Fruit fly (Drosophila melanogaster) whole organism, embryonic: Measurements from ENCODE around the gene mag.
"Not testable (repeated sequence)": the region's sequence is repeated elsewhere in the genome, so short reads cannot be mapped to it uniquely, and the experiment has no call there.

Experiments
- Blimp-1 ChIP-seq: fragments of 200-800 bp; sonication (Bioruptor generic); optimal IDR thresholded peaks from 3 replicates; lab custom pipeline; 2018; ENCODE audit warnings: missing biosample characterization, missing genetic modification characterization, mild to moderate bottlenecking, moderate library complexity, missing genetic modification reagents
- Bteb2 ChIP-seq: fragments of 200-800 bp; sonication (Bioruptor generic); optimal IDR thresholded peaks from 2 replicates; lab custom pipeline; 2016; ENCODE audit warnings: missing biosample characterization, missing genetic modification characterization
- CG10147 ChIP-seq: fragments of 200-800 bp; sonication (Bioruptor generic); optimal IDR thresholded peaks from 2 replicates; lab custom pipeline; 2019; ENCODE audit warnings: missing biosample characterization, mild to moderate bottlenecking, missing genetic modification characterization, moderate library complexity
- CG1233 ChIP-seq: fragments of 200-800 bp; sonication (Bioruptor generic); optimal IDR thresholded peaks from 4 replicates; lab custom pipeline; 2018; ENCODE audit warnings: missing biosample characterization, mild to moderate bottlenecking, missing genetic modification characterization
- CG12744 ChIP-seq: fragments of 200-800 bp; sonication (Bioruptor generic); optimal IDR thresholded peaks from 2 replicates; lab custom pipeline; 2016; ENCODE audit warnings: missing biosample characterization, missing genetic modification characterization
- CG13296 ChIP-seq: fragments of 200-800 bp; sonication (Bioruptor generic); optimal IDR thresholded peaks from 3 replicates; lab custom pipeline; 2018; ENCODE audit warnings: missing biosample characterization, mild to moderate bottlenecking, missing genetic modification characterization
- CG13775 ChIP-seq: fragments of 200-800 bp; sonication (Bioruptor generic); optimal IDR thresholded peaks from 3 replicates; lab custom pipeline; 2017; ENCODE audit warnings: missing biosample characterization, mild to moderate bottlenecking, missing genetic modification characterization
- CG14667 ChIP-seq: fragments of 200-800 bp; sonication (Bioruptor generic); IDR thresholded peaks from 2 replicates; pipeline ENCODE4 v1.3.6; 2022; ENCODE audit warnings: missing biosample characterization, missing genetic modification characterization
- CG15601 ChIP-seq: fragments of 200-800 bp; sonication (Bioruptor generic); optimal IDR thresholded peaks from 3 replicates; lab custom pipeline; 2019; ENCODE audit warnings: missing biosample characterization, mild to moderate bottlenecking, missing genetic modification characterization, moderate library complexity
- CG15696 ChIP-seq: fragments of 200-800 bp; sonication (Bioruptor generic); optimal IDR thresholded peaks from 2 replicates; lab custom pipeline; 2019; ENCODE audit warnings: missing biosample characterization, mild to moderate bottlenecking, missing genetic modification characterization, moderate library complexity
- CG17802 ChIP-seq: fragments of 200-800 bp; sonication (Bioruptor generic); optimal IDR thresholded peaks from 2 replicates; lab custom pipeline; 2018; ENCODE audit warnings: missing biosample characterization, mild to moderate bottlenecking, missing genetic modification characterization, moderate library complexity
- CG17912 ChIP-seq: fragments of 200-800 bp; sonication (Bioruptor generic); optimal IDR thresholded peaks from 2 replicates; lab custom pipeline; 2018; ENCODE audit warnings: missing biosample characterization, mild to moderate bottlenecking, missing genetic modification characterization
- CG2129 ChIP-seq: fragments of 200-800 bp; sonication (Bioruptor generic); IDR thresholded peaks from 2 replicates; pipeline ENCODE4 v1.3.6; 2022; ENCODE audit warnings: missing biosample characterization, missing genetic modification characterization; ENCODE audit not compliant: partially characterized antibody
- CG2199 ChIP-seq: fragments of 200-800 bp; sonication (Bioruptor generic); IDR thresholded peaks from 3 replicates; pipeline ENCODE4 v1.3.6; 2022; ENCODE audit warnings: missing biosample characterization, missing genetic modification characterization
- CG7928 ChIP-seq: fragments of 200-800 bp; sonication (Bioruptor generic); optimal IDR thresholded peaks from 2 replicates; lab custom pipeline; 2017; ENCODE audit warnings: missing biosample characterization, mild to moderate bottlenecking, missing genetic modification characterization
- CG9797 ChIP-seq: fragments of 200-800 bp; sonication (Bioruptor generic); optimal IDR thresholded peaks from 3 replicates; lab custom pipeline; 2018; ENCODE audit warnings: missing biosample characterization, mild to moderate bottlenecking, missing genetic modification characterization
- Dbx ChIP-seq: fragments of 200-800 bp; sonication (Bioruptor generic); IDR thresholded peaks from 3 replicates; pipeline ENCODE4 v1.3.6; 2022; ENCODE audit warnings: missing biosample characterization, missing genetic modification characterization
- Dek ChIP-seq: fragments of 200-800 bp; sonication (Bioruptor generic); optimal IDR thresholded peaks from 3 replicates; lab custom pipeline; 2019; ENCODE audit warnings: missing biosample characterization, mild to moderate bottlenecking, missing genetic modification characterization, moderate library complexity
- Ets65A ChIP-seq: fragments of 200-800 bp; sonication (Bioruptor generic); peaks from one replicate; lab custom pipeline; 2016; ENCODE audit warnings: missing biosample characterization, missing genetic modification characterization
- Gsc ChIP-seq: fragments of 200-800 bp; sonication (Bioruptor generic); IDR thresholded peaks from 2 replicates; pipeline ENCODE4 v1.3.6; 2022; ENCODE audit warnings: missing biosample characterization, missing genetic modification characterization
- Lhr ChIP-seq: fragments of 200-800 bp; sonication (Bioruptor generic); optimal IDR thresholded peaks from 3 replicates; lab custom pipeline; 2017; ENCODE audit warnings: mild to moderate bottlenecking, missing biosample characterization, missing genetic modification reagents, missing genetic modification characterization
- MBD-R2 ChIP-seq: fragments of 200-800 bp; sonication (Bioruptor generic); IDR thresholded peaks from 2 replicates; pipeline ENCODE4 v1.3.6; 2022; ENCODE audit warnings: missing biosample characterization, missing genetic modification characterization
- PHDP ChIP-seq: fragments of 200-800 bp; sonication (Bioruptor generic); optimal IDR thresholded peaks from 3 replicates; lab custom pipeline; 2018; ENCODE audit warnings: missing biosample characterization, mild to moderate bottlenecking, missing genetic modification characterization, moderate library complexity
- Vsx1 ChIP-seq: fragments of 200-800 bp; sonication (Bioruptor generic); optimal IDR thresholded peaks from 2 replicates; lab custom pipeline; 2017; ENCODE audit warnings: missing biosample characterization, mild to moderate bottlenecking, missing genetic modification characterization, missing genetic modification reagents
- Xrp1 ChIP-seq: fragments of 200-800 bp; sonication (Bioruptor generic); IDR thresholded peaks from 2 replicates; pipeline ENCODE4 v1.3.6; 2022; ENCODE audit warnings: missing biosample characterization, missing genetic modification characterization
- ase ChIP-seq: fragments of 200-800 bp; sonication (Bioruptor generic); IDR thresholded peaks from 3 replicates; pipeline ENCODE4 v1.3.6; 2022; ENCODE audit warnings: missing biosample characterization, missing genetic modification characterization
- cad ChIP-seq: fragments of >200 bp; optimal IDR thresholded peaks from 2 replicates; lab custom pipeline; 2017; ENCODE audit warnings: missing biosample characterization, missing genetic modification characterization
- chm ChIP-seq: fragments of 200-800 bp; sonication (Bioruptor generic); IDR thresholded peaks from 2 replicates; pipeline ENCODE4 v1.3.6; 2022; ENCODE audit warnings: missing biosample characterization, missing genetic modification characterization
- gcm ChIP-seq: fragments of 200-800 bp; sonication (Bioruptor generic); optimal IDR thresholded peaks from 2 replicates; lab custom pipeline; 2019; ENCODE audit warnings: missing biosample characterization, mild to moderate bottlenecking, missing genetic modification characterization, moderate library complexity
- gro ChIP-seq: fragments of 200-800 bp; sonication (Bioruptor generic); optimal IDR thresholded peaks from 2 replicates; lab custom pipeline; 2016; ENCODE audit warnings: missing biosample characterization, missing genetic modification characterization
- jumu ChIP-seq: fragments of 200-800 bp; sonication (Bioruptor generic); optimal IDR thresholded peaks from 3 replicates; lab custom pipeline; 2016; ENCODE audit warnings: missing biosample characterization, missing genetic modification characterization
- kay ChIP-seq: fragments of 200-800 bp; sonication (Bioruptor generic); optimal IDR thresholded peaks from 2 replicates; lab custom pipeline; 2016; ENCODE audit warnings: missing biosample characterization, missing genetic modification characterization
- lab ChIP-seq: fragments of 200-800 bp; sonication (Bioruptor generic); optimal IDR thresholded peaks from 3 replicates; lab custom pipeline; 2017; ENCODE audit warnings: missing biosample characterization, missing genetic modification characterization, mild to moderate bottlenecking, moderate library complexity, missing genetic modification reagents
- lbe ChIP-seq: fragments of 200-800 bp; sonication (Bioruptor generic); optimal IDR thresholded peaks from 2 replicates; lab custom pipeline; 2016; ENCODE audit warnings: missing biosample characterization, mild to moderate bottlenecking, missing genetic modification characterization
- maf-S ChIP-seq: fragments of 200-800 bp; sonication (Bioruptor generic); optimal IDR thresholded peaks from 2 replicates; lab custom pipeline; 2016; ENCODE audit warnings: missing biosample characterization, missing genetic modification characterization
- mam ChIP-seq: fragments of 200-800 bp; sonication (Bioruptor generic); optimal IDR thresholded peaks from 3 replicates; lab custom pipeline; 2016; ENCODE audit warnings: missing biosample characterization, missing genetic modification characterization
- nerfin-1 ChIP-seq: fragments of 200-800 bp; sonication (Bioruptor generic); optimal IDR thresholded peaks from 3 replicates; lab custom pipeline; 2019; ENCODE audit warnings: missing biosample characterization, mild to moderate bottlenecking, missing genetic modification characterization, moderate library complexity
- nom ChIP-seq: fragments of 200-800 bp; sonication (Bioruptor generic); optimal IDR thresholded peaks from 2 replicates; lab custom pipeline; 2017; ENCODE audit warnings: missing biosample characterization, missing genetic modification characterization, mild to moderate bottlenecking, moderate library complexity, missing genetic modification reagents
- pan ChIP-seq, 4 experiments: fragments of >200 bp in 3 of 4; fragments of 200-800 bp in 1 of 4; sonication (Bioruptor generic) in 1 of 4; optimal IDR thresholded peaks in 3 of 4; IDR thresholded peaks in 1 of 4; 2 replicates each; pipeline versions ENCODE4 v1.3.6 to Lab custom; 2017 to 2022; ENCODE audit warnings: missing biosample characterization in 2 of 4, missing genetic modification characterization in 2 of 4, mixed read lengths in 1 of 4
- rib ChIP-seq: fragments of 200-800 bp; sonication (Bioruptor generic); IDR thresholded peaks from 2 replicates; pipeline ENCODE4 v1.3.6; 2022; ENCODE audit warnings: missing biosample characterization, missing genetic modification characterization
- salm ChIP-seq: fragments of 200-800 bp; sonication (Bioruptor generic); optimal IDR thresholded peaks from 2 replicates; lab custom pipeline; 2018; ENCODE audit warnings: missing biosample characterization, mild to moderate bottlenecking, missing genetic modification characterization
- sens ChIP-seq: fragments of 200-800 bp; sonication (Bioruptor generic); peaks from one replicate; lab custom pipeline; 2016; ENCODE audit warnings: missing biosample characterization, missing genetic modification characterization
- tll ChIP-seq, 2 experiments: fragments of 200-800 bp in 1 of 2; fragments of >200 bp in 1 of 2; sonication (Bioruptor generic) in 1 of 2; optimal IDR thresholded peaks; 2 replicates each; lab custom pipeline; 2017 to 2019; ENCODE audit warnings: missing biosample characterization in 2 of 2, missing genetic modification characterization in 2 of 2, mild to moderate bottlenecking in 1 of 2, moderate library complexity in 1 of 2
- tna ChIP-seq: fragments of 200-800 bp; sonication (Bioruptor generic); IDR thresholded peaks from 2 replicates; pipeline ENCODE4 v1.3.6; 2022; ENCODE audit warnings: missing biosample characterization, missing genetic modification characterization; ENCODE audit not compliant: partially characterized antibody
- unc-4 ChIP-seq: fragments of 200-800 bp; sonication (Bioruptor generic); IDR thresholded peaks from 2 replicates; pipeline ENCODE4 v1.3.6; 2022; ENCODE audit warnings: missing biosample characterization, missing genetic modification characterization; ENCODE audit not compliant: partially characterized antibody
- zf30C ChIP-seq: fragments of 200-800 bp; sonication (Bioruptor generic); optimal IDR thresholded peaks from 3 replicates; lab custom pipeline; 2018; ENCODE audit warnings: missing biosample characterization, mild to moderate bottlenecking, missing genetic modification characterization

The mag gene

dm6 chr3L:20503886-20504285 lies 43.4 kb downstream of the mag start, which contains the start of gene CG17637:
Gene CG17637, plus strand, starts transcription at chr3L:20504186.
- not testable (repeated sequence) for TF ChIP-seq CG17912 (GFP tag; lab: Kevin White, UChicago); nerfin-1 (tag; lab: Kevin White, UChicago); PHDP (tag; lab: Kevin White, UChicago)

DNA sequence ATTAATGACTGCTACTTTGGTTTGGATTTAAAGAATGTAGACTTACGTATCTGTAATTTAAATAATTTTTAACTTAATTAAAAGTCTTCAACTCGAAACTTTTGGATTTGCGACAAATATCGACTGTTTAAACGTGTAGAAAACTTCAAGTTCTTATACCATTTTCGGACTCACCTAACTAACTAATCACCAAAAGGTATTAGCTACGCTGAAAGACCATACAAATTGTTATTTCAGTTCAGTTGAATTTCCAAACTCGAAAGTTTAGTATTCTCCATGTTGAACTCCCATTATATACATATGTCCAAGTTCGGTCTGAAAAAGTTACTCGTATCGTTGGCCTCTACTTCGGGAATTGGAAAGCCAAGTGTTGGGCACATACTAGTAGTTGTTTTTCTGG lies 45.2 kb downstream of the mag start, which contains the start of gene CG5078:
TSS of gene CG5078 (plus strand) at position 301 of the 400 bp plus-strand sequence.
- TF ChIP-seq Ets65A (GFP tag; lab: Kevin White, UChicago) (peak; percentile 66), chm (GFP tag; lab: Robert Waterston, UW) (no peak), salm (tag; lab: Kevin White, UChicago) (no peak), maf-S (GFP tag; lab: Kevin White, UChicago) (no peak), jumu (GFP tag; lab: Kevin White, UChicago) (no peak), Dek (no peak), kay (GFP tag; lab: Kevin White, UChicago) (no peak), sens (GFP tag; lab: Kevin White, UChicago) (peak; percentile 2), CG2199 (GFP tag; lab: Robert Waterston, UW) (no peak)
- TF ChIP-seq, all 482 proteins: peak for 2

DNA sequence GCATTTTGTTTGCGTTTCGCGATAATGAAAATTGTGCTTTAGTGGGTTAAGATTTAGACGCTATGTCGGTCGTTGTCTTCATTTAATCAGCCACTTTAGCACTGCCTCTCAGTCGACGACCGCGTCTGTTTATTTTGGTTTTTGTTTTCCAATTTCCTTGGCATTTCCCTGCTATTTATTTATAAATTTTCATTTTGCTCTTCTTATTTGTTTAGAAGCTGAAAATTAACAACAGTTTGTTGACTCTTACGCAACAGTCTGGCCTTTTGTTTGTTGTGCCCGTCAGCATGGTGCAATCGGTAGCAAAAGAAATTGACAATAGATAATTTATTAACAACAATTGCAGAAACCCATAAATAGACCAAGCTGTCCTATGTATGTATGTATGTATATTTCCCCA lies 47.1 kb downstream of the mag start:
- TF ChIP-seq Blimp-1 (no peak), CG1233 (GFP tag; lab: Kevin White, UChicago) (peak; percentile 28), Bteb2 (no peak), CG14667 (GFP tag; lab: Robert Waterston, UW) (no peak), CG13296 (GFP tag; lab: Kevin White, UChicago) (no peak), CG15601 (tag; lab: Kevin White, UChicago) (peak; percentile 28), lbe (GFP tag; lab: Kevin White, UChicago) (no peak), tll (GFP tag; optimal IDR thresholded peaks at IDR 0.05; lab: Kevin White, UChicago) (no peak), Gsc (GFP tag; lab: Robert Waterston, UW) (no peak), Lhr (GFP tag; lab: Kevin White, UChicago) (no peak), MBD-R2 (no peak; the same call in 1 of the 2 replicates), CG10147 (GFP tag; lab: Kevin White, UChicago) (no peak), cad (GFP tag; lab: Kevin White, UChicago) (no peak), Dbx (GFP tag; lab: Robert Waterston, UW) (0 out of 3 replicates have a peak, but pooled peaks have one; percentile 40), CG13775 (GFP tag; lab: Kevin White, UChicago) (no peak), mam (GFP tag; lab: Kevin White, UChicago) (peak; percentile 12), rib (GFP tag; lab: Robert Waterston, UW) (no peak), CG2129 (no peak), CG9797 (GFP tag; lab: Kevin White, UChicago) (no peak), CG15696 (tag; lab: Kevin White, UChicago) (peak; percentile 38), nom (GFP tag; lab: Kevin White, UChicago) (no peak), zf30C (GFP tag; lab: Kevin White, UChicago) (no peak), pan (optimal IDR thresholded peaks at IDR 0.05; lab: Kevin White, UChicago) (no peak), pan (GFP tag; optimal IDR thresholded peaks at IDR 0.05 in 1 of 2, IDR thresholded peaks at IDR 0.05 in 1 of 2) (no peak), CG17802 (tag; lab: Kevin White, UChicago) (no peak), gro (GFP tag; lab: Kevin White, UChicago) (no peak), gcm (GFP tag; lab: Kevin White, UChicago) (no peak), ase (GFP tag; lab: Robert Waterston, UW) (no peak), tna (GFP tag; lab: Robert Waterston, UW) (no peak), CG7928 (GFP tag; lab: Kevin White, UChicago) (no peak), CG12744 (GFP tag; lab: Kevin White, UChicago) (no peak), sens (GFP tag; lab: Kevin White, UChicago) (peak; percentile 9), lab (GFP tag; lab: Kevin White, UChicago) (no peak), Vsx1 (GFP tag; lab: Kevin White, UChicago) (no peak), Xrp1 (GFP tag; lab: Robert Waterston, UW) (peak; percentile 56; the same call in 1 of the 2 replicates), unc-4 (GFP tag; lab: Robert Waterston, UW) (no peak)
